Worm (Caenorhabditis elegans) whole organism, L4/young adult: ENCODE measurements around the gene F57A8.6.

Experiments
- W03F9.2 ChIP-seq: fragments of 150-350 bp; optimal IDR thresholded peaks from 2 replicates; lab custom pipeline; 2014; ENCODE audit warnings: missing biosample characterization, missing genetic modification characterization
- dao-5 ChIP-seq: sonication (generic microtip); optimal IDR thresholded peaks from 2 replicates; lab custom pipeline; 2016; ENCODE audit warnings: missing genotype, missing genetic modification characterization, moderate library complexity, missing compliant biosample characterization
- him-1 ChIP-seq: sonication (generic microtip); optimal IDR thresholded peaks from 2 replicates; lab custom pipeline; 2016; ENCODE audit warnings: missing genotype, missing genetic modification reagents, missing genetic modification characterization, missing compliant biosample characterization

DNA sequence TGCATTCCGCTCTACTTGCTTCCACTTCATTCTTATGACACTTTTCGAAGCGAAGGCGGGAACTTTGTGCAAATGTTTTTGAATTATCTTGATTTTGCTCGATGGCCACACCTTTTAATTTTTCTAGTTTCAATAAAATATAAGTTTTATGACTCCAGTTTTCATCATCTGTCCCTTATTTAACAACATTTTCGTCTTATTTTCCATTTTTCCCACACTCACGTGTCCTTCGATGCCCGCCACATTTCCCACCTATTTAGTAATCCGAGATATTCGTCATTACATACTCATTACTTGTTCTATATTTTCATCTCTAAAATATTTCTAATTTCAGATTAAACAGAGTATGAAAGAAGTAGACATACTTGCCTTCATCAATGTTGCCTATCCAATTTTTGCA lies 20.7 kb upstream of the F57A8.6 start, which contains the start of gene srd-49:
- TF ChIP-seq dao-5 (tag; lab: Kevin White, UChicago) (no peak), him-1 (tag; lab: Kevin White, UChicago) (no peak), W03F9.2 (tag; lab: Kevin White, UChicago) (no peak)
